Worm (Caenorhabditis elegans): ENCODE measurements around the gene K03B8.14.

Gene K03B8.14

ce11 chrV:11390394-11390793 is at the start of gene K03B8.14, which contains the start of gene K03B8.11:
Gene K03B8.14, plus strand, starts transcription at chrV:11390503.
Gene K03B8.11, minus strand, starts transcription at chrV:11390494.
- no peak for TF ChIP-seq him-1 (tag; optimal IDR thresholded peaks at IDR 0.05)
- no peak for TF ChIP-seq dao-5 (tag; optimal IDR thresholded peaks at IDR 0.05)
- TF ChIP-seq W03F9.2 (tag; optimal IDR thresholded peaks at IDR 0.05), result no peak

- TF ChIP-seq dao-5 (tag; optimal IDR thresholded peaks at IDR 0.05) (no peak), W03F9.2 (tag; optimal IDR thresholded peaks at IDR 0.05) (no peak), him-1 (tag; optimal IDR thresholded peaks at IDR 0.05) (no peak)
Observed at ce11 chrV:11341130-11341675, 49.1 kb upstream of the K03B8.14 start.

ce11 chrV:11341913-11342312 is 48.4 kb upstream of the K03B8.14 start, which contains the start of gene T02E9.5:
Gene T02E9.5, plus strand, starts transcription at chrV:11342233.
- no peak for TF ChIP-seq him-1 (tag; optimal IDR thresholded peaks at IDR 0.05)
- TF ChIP-seq W03F9.2 (tag; optimal IDR thresholded peaks at IDR 0.05), result no peak
- no peak for TF ChIP-seq dao-5 (tag; optimal IDR thresholded peaks at IDR 0.05)

- no peak for TF ChIP-seq W03F9.2 (tag; optimal IDR thresholded peaks at IDR 0.05)
- no peak for TF ChIP-seq dao-5 (tag; optimal IDR thresholded peaks at IDR 0.05)
- no peak for TF ChIP-seq him-1 (tag; optimal IDR thresholded peaks at IDR 0.05)
Observed at ce11 chrV:11344112-11344511, 46.2 kb upstream of the K03B8.14 start.

- TF ChIP-seq him-1 (tag; optimal IDR thresholded peaks at IDR 0.05) (no peak), W03F9.2 (tag; optimal IDR thresholded peaks at IDR 0.05) (no peak), dao-5 (tag; optimal IDR thresholded peaks at IDR 0.05) (no peak)
Observed at ce11 chrV:11344816-11345336, 45.4 kb upstream of the K03B8.14 start.

- TF ChIP-seq dao-5 (tag; optimal IDR thresholded peaks at IDR 0.05), result no peak
- TF ChIP-seq him-1 (tag; optimal IDR thresholded peaks at IDR 0.05), result no peak
- TF ChIP-seq W03F9.2 (tag; optimal IDR thresholded peaks at IDR 0.05), result no peak
Observed at ce11 chrV:11346912-11347311, 43.4 kb upstream of the K03B8.14 start, which contains the start of gene grl-7. Gene grl-7, minus strand, starts transcription at chrV:11347012.

ce11 chrV:11351263-11351662 is 39.0 kb upstream of the K03B8.14 start:
- TF ChIP-seq dao-5 (tag; optimal IDR thresholded peaks at IDR 0.05) (no peak), W03F9.2 (tag; optimal IDR thresholded peaks at IDR 0.05) (no peak), him-1 (tag; optimal IDR thresholded peaks at IDR 0.05) (no peak)

- TF ChIP-seq dao-5 (tag; optimal IDR thresholded peaks at IDR 0.05), result no peak
- TF ChIP-seq W03F9.2 (tag; optimal IDR thresholded peaks at IDR 0.05), result no peak
- TF ChIP-seq him-1 (tag; optimal IDR thresholded peaks at IDR 0.05), result no peak
Observed at ce11 chrV:11352893-11353292, 37.4 kb upstream of the K03B8.14 start, which contains the start of gene npr-25. Gene npr-25, minus strand, starts transcription at chrV:11352993.

- TF ChIP-seq him-1 (tag; optimal IDR thresholded peaks at IDR 0.05), result no peak
- no peak for TF ChIP-seq W03F9.2 (tag; optimal IDR thresholded peaks at IDR 0.05)
- no peak for TF ChIP-seq dao-5 (tag; optimal IDR thresholded peaks at IDR 0.05)
Observed at ce11 chrV:11354264-11354663, 36.0 kb upstream of the K03B8.14 start.

- TF ChIP-seq him-1 (tag; optimal IDR thresholded peaks at IDR 0.05) (no peak), dao-5 (tag; optimal IDR thresholded peaks at IDR 0.05) (no peak), W03F9.2 (tag; optimal IDR thresholded peaks at IDR 0.05) (no peak)
Observed at ce11 chrV:11363575-11363974, 26.7 kb upstream of the K03B8.14 start.

ce11 chrV:11366129-11366528 is 24.2 kb upstream of the K03B8.14 start, which contains the start of gene dop-5:
Gene dop-5, minus strand, starts transcription at chrV:11366229.
- TF ChIP-seq W03F9.2 (tag; optimal IDR thresholded peaks at IDR 0.05) (no peak), him-1 (tag; optimal IDR thresholded peaks at IDR 0.05) (no peak), dao-5 (tag; optimal IDR thresholded peaks at IDR 0.05) (no peak)

ce11 chrV:11372284-11372878 is 17.9 kb upstream of the K03B8.14 start:
- TF ChIP-seq him-1 (tag; optimal IDR thresholded peaks at IDR 0.05) (no peak), W03F9.2 (tag; optimal IDR thresholded peaks at IDR 0.05) (no peak), dao-5 (tag; optimal IDR thresholded peaks at IDR 0.05) (no peak)

ce11 chrV:11373918-11374317 is 16.4 kb upstream of the K03B8.14 start:
- TF ChIP-seq dao-5 (tag; optimal IDR thresholded peaks at IDR 0.05), result no peak
- TF ChIP-seq W03F9.2 (tag; optimal IDR thresholded peaks at IDR 0.05), result no peak
- TF ChIP-seq him-1 (tag; optimal IDR thresholded peaks at IDR 0.05), result no peak

- TF ChIP-seq W03F9.2 (tag; optimal IDR thresholded peaks at IDR 0.05) (no peak), him-1 (tag; optimal IDR thresholded peaks at IDR 0.05) (peak; percentile 79), dao-5 (tag; optimal IDR thresholded peaks at IDR 0.05) (no peak)
Observed at ce11 chrV:11375150-11375792, 15.0 kb upstream of the K03B8.14 start, which contains the start of gene cnb-1. Gene cnb-1, plus strand, starts transcription at chrV:11375742.
